Worm (Caenorhabditis elegans): Measurements from ENCODE around the gene mig-22.

mig-22 gene

DNA sequence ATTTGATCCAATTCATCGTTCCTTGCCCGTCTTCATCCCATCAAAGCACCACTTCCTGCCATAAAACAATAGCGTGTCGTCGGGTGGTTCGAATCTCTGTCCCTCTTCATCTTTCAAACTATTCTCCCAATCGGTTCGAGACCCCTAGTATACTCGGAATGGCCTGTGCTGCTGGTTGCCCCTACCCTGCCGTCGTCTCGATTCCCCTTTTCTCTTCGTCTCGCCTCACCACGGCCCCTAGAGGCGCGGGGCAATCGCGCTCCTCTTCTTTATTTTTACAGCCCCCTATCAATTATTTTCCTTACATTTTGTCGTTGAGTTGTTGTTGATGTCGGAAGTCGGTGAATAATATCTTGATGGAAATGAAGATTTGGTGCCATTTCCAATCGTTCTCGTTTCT lies 21.5 kb upstream of the mig-22 start:
- TF ChIP-seq ama-1 (optimal IDR thresholded peaks at IDR 0.05) (no peak), ceh-36 (tag; optimal IDR thresholded peaks at IDR 0.05) (no peak), aly-1 (tag; optimal IDR thresholded peaks at IDR 0.05) (no peak), tbx-37 (GFP tag; conservative IDR thresholded peaks at IDR 0.05) (no peak)

DNA sequence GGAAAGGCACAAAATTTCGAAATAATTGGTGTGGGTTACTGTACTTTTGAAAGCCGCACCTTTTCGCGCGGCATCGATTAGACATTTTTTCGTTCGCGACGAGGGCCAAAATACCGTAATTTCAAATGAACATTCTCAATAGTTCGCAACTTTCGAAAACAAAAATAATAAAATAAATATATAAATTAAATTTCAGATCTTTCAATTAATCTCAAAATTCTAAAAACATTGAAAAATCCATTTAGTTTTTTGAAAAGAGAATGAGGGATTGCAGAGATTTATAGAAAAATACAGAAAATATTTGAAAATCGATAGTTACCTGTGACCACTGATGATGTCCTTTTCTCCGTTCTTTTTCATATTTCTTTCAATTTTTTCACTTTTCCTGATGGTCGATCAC lies 18.9 kb upstream of the mig-22 start, which contains the start of gene K02D10.8:
Gene K02D10.8 (plus strand): TSS at position 301 of the 400 bp plus-strand sequence.
- no peak for TF ChIP-seq hmbx-1 (tag; optimal IDR thresholded peaks at IDR 0.05)
- TF ChIP-seq F13C5.2 (tag; optimal IDR thresholded peaks at IDR 0.05), result no peak
- TF ChIP-seq hnd-1 (tag; optimal IDR thresholded peaks at IDR 0.05), result no peak
- TF ChIP-seq ama-1 (optimal IDR thresholded peaks at IDR 0.05), result no peak
- TF ChIP-seq tbx-37 (GFP tag; conservative IDR thresholded peaks at IDR 0.05), result no peak
- no peak for TF ChIP-seq sea-1 (GFP tag; conservative IDR thresholded peaks at IDR 0.05)
- no peak for TF ChIP-seq aly-1 (tag; optimal IDR thresholded peaks at IDR 0.05)
- TF ChIP-seq ceh-13 (GFP tag; optimal IDR thresholded peaks at IDR 0.05), result no peak
- no peak for TF ChIP-seq hmg-4 (GFP tag; optimal IDR thresholded peaks at IDR 0.05)
- no peak for TF ChIP-seq tbx-11 (GFP tag; IDR thresholded peaks at IDR 0.05)

DNA sequence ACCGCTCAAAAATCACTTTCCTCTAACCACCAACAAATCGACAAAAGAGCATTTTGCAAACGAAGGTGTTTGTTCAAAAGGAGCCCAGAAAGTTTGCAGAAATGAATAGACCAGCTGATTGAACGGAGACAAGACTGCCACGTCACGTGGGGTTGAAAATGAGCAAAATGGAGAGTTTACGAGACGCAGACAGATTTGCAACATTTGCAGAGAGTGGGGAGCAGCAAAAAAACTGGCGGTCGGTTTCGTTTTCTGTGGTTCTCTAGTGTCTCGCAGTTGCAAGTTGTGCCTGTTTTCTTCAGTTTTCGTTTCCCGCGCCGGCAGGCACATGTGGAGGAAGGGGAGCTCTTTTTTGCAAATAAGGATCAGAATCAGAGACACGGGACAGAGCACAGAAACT lies 18.3 kb upstream of the mig-22 start:
- TF ChIP-seq aly-1 (tag; optimal IDR thresholded peaks at IDR 0.05), result no peak
- TF ChIP-seq B0310.2 (tag; optimal IDR thresholded peaks at IDR 0.05), result no peak
- no peak for TF ChIP-seq ceh-36 (tag; optimal IDR thresholded peaks at IDR 0.05)
- TF ChIP-seq flt-1 (GFP tag; IDR thresholded peaks at IDR 0.05), result no peak
- TF ChIP-seq F13C5.2 (tag; optimal IDR thresholded peaks at IDR 0.05), result no peak
- no peak for TF ChIP-seq ets-7 (tag; optimal IDR thresholded peaks at IDR 0.05)
- TF ChIP-seq scrt-1 (GFP tag; IDR thresholded peaks at IDR 0.05), result no peak
- TF ChIP-seq hmbx-1 (tag; optimal IDR thresholded peaks at IDR 0.05), result no peak
- no peak for TF ChIP-seq tbx-11 (GFP tag; IDR thresholded peaks at IDR 0.05)
- no peak for TF ChIP-seq hmg-4 (GFP tag; optimal IDR thresholded peaks at IDR 0.05)
- TF ChIP-seq sea-1 (GFP tag; conservative IDR thresholded peaks at IDR 0.05), result no peak
- TF ChIP-seq ama-1 (optimal IDR thresholded peaks at IDR 0.05), result no peak
- TF ChIP-seq tbx-37 (GFP tag; conservative IDR thresholded peaks at IDR 0.05), result no peak
- TF ChIP-seq ceh-13 (GFP tag; optimal IDR thresholded peaks at IDR 0.05), result no peak
- TF ChIP-seq hnd-1 (tag; optimal IDR thresholded peaks at IDR 0.05), result no peak
- TF ChIP-seq pes-1 (GFP tag; IDR thresholded peaks at IDR 0.05), result no peak

DNA sequence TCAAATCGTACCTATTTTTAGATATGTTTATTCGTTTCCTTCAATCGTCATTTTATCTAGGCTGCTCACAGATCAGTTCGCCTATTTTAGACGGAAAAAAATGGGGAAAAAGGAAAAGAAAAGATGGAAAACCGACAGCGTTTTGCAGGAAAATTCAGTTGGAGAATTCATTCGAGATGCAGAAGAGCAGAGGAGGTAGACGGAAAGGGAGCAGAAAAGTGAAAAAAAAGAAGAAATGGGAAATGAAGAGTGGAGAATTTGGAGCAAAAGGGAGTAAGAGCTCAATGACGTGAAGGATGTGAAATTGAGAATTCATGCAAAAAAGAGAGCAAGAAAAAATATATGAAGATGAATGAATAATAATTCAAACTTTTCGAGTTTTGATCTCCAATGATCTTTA lies 17.4 kb upstream of the mig-22 start:
- TF ChIP-seq hmg-4 (GFP tag; optimal IDR thresholded peaks at IDR 0.05) (no peak), F13C5.2 (tag; optimal IDR thresholded peaks at IDR 0.05) (no peak), hmbx-1 (tag; optimal IDR thresholded peaks at IDR 0.05) (no peak), B0310.2 (tag; optimal IDR thresholded peaks at IDR 0.05) (no peak)

DNA sequence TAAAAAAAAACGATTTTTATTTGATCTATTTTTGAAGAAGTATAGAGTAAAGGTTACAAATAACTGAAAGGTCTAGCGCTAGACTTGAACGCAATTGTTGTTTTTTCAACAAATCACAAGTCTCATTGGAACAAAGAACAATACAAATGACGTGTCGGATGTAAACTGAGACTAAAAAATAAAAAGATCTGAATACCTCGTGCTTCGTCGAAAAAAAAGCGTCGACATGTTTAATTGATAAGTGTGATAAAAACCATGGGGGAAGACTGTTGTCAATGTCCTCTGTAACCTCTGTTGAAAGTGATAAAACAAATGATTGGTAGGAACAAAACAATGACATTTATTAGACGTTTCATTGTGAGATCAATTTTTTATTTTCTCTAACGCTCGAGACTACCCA lies 15.6 kb upstream of the mig-22 start:
- TF ChIP-seq ceh-36 (tag; optimal IDR thresholded peaks at IDR 0.05) (no peak), hmbx-1 (tag; optimal IDR thresholded peaks at IDR 0.05) (no peak), aly-1 (tag; optimal IDR thresholded peaks at IDR 0.05) (no peak), ama-1 (optimal IDR thresholded peaks at IDR 0.05) (no peak), scrt-1 (GFP tag; IDR thresholded peaks at IDR 0.05) (no peak), ceh-13 (GFP tag; optimal IDR thresholded peaks at IDR 0.05) (no peak), tbx-11 (GFP tag; IDR thresholded peaks at IDR 0.05) (no peak), ets-7 (tag; optimal IDR thresholded peaks at IDR 0.05) (no peak), F13C5.2 (tag; optimal IDR thresholded peaks at IDR 0.05) (no peak), hnd-1 (tag; optimal IDR thresholded peaks at IDR 0.05) (no peak), B0310.2 (tag; optimal IDR thresholded peaks at IDR 0.05) (no peak), sea-1 (GFP tag; conservative IDR thresholded peaks at IDR 0.05) (no peak), flt-1 (GFP tag; IDR thresholded peaks at IDR 0.05) (no peak), hmg-4 (GFP tag; optimal IDR thresholded peaks at IDR 0.05) (no peak), pes-1 (GFP tag; IDR thresholded peaks at IDR 0.05) (no peak), tra-4 (tag; optimal IDR thresholded peaks at IDR 0.05) (no peak), tbx-37 (GFP tag; conservative IDR thresholded peaks at IDR 0.05) (no peak)

DNA sequence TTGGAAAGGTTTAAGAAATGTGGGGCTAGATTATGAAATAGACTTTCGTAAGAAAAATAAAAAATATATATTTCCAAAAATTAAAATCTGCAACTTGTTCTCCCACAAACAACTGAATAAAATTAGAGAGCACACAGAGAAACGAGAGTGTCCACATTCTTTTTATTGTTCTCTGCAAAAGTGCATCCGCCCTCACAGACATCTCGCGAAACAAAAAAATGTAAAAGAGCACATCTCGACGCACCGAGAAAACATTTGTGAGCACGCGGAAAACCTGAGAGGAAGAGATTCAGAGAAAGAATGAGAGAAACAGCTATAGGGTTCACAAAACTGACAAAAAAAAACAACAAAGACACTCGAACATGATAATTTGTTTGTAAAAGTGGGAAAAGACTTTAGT lies 14.9 kb upstream of the mig-22 start:
- TF ChIP-seq tbx-11 (GFP tag; IDR thresholded peaks at IDR 0.05), result no peak
- TF ChIP-seq hmg-4 (GFP tag; optimal IDR thresholded peaks at IDR 0.05), result no peak
- no peak for TF ChIP-seq ets-7 (tag; optimal IDR thresholded peaks at IDR 0.05)
- no peak for TF ChIP-seq ceh-13 (GFP tag; optimal IDR thresholded peaks at IDR 0.05)
- no peak for TF ChIP-seq hnd-1 (tag; optimal IDR thresholded peaks at IDR 0.05)
- TF ChIP-seq hmbx-1 (tag; optimal IDR thresholded peaks at IDR 0.05), result no peak
- no peak for TF ChIP-seq ceh-36 (tag; optimal IDR thresholded peaks at IDR 0.05)
- TF ChIP-seq scrt-1 (GFP tag; IDR thresholded peaks at IDR 0.05), result no peak
- TF ChIP-seq tbx-37 (GFP tag; conservative IDR thresholded peaks at IDR 0.05), result no peak
- no peak for TF ChIP-seq sea-1 (GFP tag; conservative IDR thresholded peaks at IDR 0.05)
- no peak for TF ChIP-seq pes-1 (GFP tag; IDR thresholded peaks at IDR 0.05)
- no peak for TF ChIP-seq tra-4 (tag; optimal IDR thresholded peaks at IDR 0.05)
- TF ChIP-seq flt-1 (GFP tag; IDR thresholded peaks at IDR 0.05), result no peak

DNA sequence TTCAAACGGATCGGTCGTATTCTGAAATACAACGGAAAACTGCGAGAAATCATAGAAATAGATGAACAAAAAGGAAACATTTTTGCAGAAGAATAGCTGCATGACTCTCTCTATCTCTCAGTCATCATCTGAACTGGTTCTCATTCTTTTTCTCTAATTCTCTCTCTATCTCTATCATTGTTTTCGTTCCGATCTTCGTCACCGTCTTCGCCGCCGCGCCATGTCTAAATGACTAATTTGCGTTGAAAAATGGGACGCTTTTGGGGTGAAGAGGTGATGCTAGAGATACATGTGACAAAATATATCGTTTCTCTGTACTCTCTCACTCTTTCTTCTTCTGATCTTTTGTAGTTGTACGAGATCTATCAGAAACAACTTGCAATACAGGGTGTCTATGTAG lies 13.3 kb upstream of the mig-22 start:
- TF ChIP-seq hmbx-1 (tag; optimal IDR thresholded peaks at IDR 0.05) (no peak), tra-4 (tag; optimal IDR thresholded peaks at IDR 0.05) (no peak), ets-7 (tag; optimal IDR thresholded peaks at IDR 0.05) (no peak), aly-1 (tag; optimal IDR thresholded peaks at IDR 0.05) (no peak), B0310.2 (tag; optimal IDR thresholded peaks at IDR 0.05) (no peak), sea-1 (GFP tag; conservative IDR thresholded peaks at IDR 0.05) (no peak), hmg-4 (GFP tag; optimal IDR thresholded peaks at IDR 0.05) (no peak)

DNA sequence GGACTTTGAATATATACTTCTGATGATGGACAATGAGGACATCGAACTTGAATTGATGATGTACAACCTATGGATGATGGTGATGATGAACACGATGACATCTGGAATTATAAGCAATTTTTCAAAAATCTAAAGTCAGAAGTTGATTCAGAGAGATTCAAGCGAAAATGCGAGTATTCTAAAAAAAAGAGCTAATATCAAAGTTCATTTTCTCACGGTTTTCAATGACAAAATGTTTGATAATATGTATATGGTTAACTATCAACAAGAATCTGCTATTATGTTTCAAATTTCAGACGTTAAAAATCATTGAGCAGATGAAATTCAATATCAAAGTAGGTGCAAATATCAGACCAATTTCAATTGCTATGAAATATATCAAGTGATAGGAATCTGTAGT lies 12.8 kb upstream of the mig-22 start, which contains the start of gene K02D10.4:
Gene K02D10.4 (minus strand): TSS at position 101 of the 400 bp plus-strand sequence.
- TF ChIP-seq ets-7 (tag; optimal IDR thresholded peaks at IDR 0.05) (no peak), tbx-37 (GFP tag; conservative IDR thresholded peaks at IDR 0.05) (no peak), aly-1 (tag; optimal IDR thresholded peaks at IDR 0.05) (no peak), ceh-36 (tag; optimal IDR thresholded peaks at IDR 0.05) (no peak), F13C5.2 (tag; optimal IDR thresholded peaks at IDR 0.05) (no peak), ama-1 (optimal IDR thresholded peaks at IDR 0.05) (no peak), tbx-11 (GFP tag; IDR thresholded peaks at IDR 0.05) (no peak), hmg-4 (GFP tag; optimal IDR thresholded peaks at IDR 0.05) (no peak), B0310.2 (tag; optimal IDR thresholded peaks at IDR 0.05) (no peak), tra-4 (tag; optimal IDR thresholded peaks at IDR 0.05) (no peak), flt-1 (GFP tag; IDR thresholded peaks at IDR 0.05) (no peak), pes-1 (GFP tag; IDR thresholded peaks at IDR 0.05) (no peak), hmbx-1 (tag; optimal IDR thresholded peaks at IDR 0.05) (no peak), sea-1 (GFP tag; conservative IDR thresholded peaks at IDR 0.05) (no peak), scrt-1 (GFP tag; IDR thresholded peaks at IDR 0.05) (no peak), ceh-13 (GFP tag; optimal IDR thresholded peaks at IDR 0.05) (no peak), hnd-1 (tag; optimal IDR thresholded peaks at IDR 0.05) (no peak)
